Worm (Caenorhabditis elegans) whole organism, L1 larva: ENCODE results near the gene srbc-36.

Experiments used
- C34B4.2 ChIP-seq: sonication (generic microtip); optimal IDR thresholded peaks from 2 replicates; lab custom pipeline; 2017; ENCODE audit warnings: mild to moderate bottlenecking, missing genetic modification characterization, missing compliant biosample characterization
- efl-1 ChIP-seq, 4 experiments: fragments of 150-350 bp; optimal IDR thresholded peaks in 3 of 4; peaks in 1 of 4; 1 replicate in 1 of 4; 2 replicates in 3 of 4; lab custom pipeline; 2014; ENCODE audit warnings: missing biosample characterization in 2 of 4, missing genetic modification characterization in 2 of 4, missing genetic modification reagents in 2 of 4
- nhr-71 ChIP-seq: sonication (generic microtip); optimal IDR thresholded peaks from 2 replicates; lab custom pipeline; 2016; ENCODE audit warnings: mild to moderate bottlenecking, missing genetic modification characterization, moderate library complexity, missing compliant biosample characterization

The srbc-36 gene

ce11 chrV:3445090-3445832, 45.1 kb downstream of the srbc-36 start:
- TF ChIP-seq efl-1 (optimal IDR thresholded peaks at IDR 0.05; lab: Kevin White, UChicago) (no peak), efl-1 (GFP tag; optimal IDR thresholded peaks at IDR 0.05 in 1 of 2; lab: Kevin White, UChicago) (peak in 1 of 2 experiments; percentile 83), C34B4.2 (no peak)
- TF ChIP-seq, all 84 proteins: peak for 1

ce11 chrV:3444777-3445089, 45.6 kb downstream of the srbc-36 start, which contains the start of gene cfz-2:
Gene cfz-2 (minus strand): TSS chrV:3444877.
- TF ChIP-seq efl-1 (optimal IDR thresholded peaks at IDR 0.05; lab: Kevin White, UChicago): no peak
- TF ChIP-seq efl-1 (GFP tag; optimal IDR thresholded peaks at IDR 0.05 in 1 of 2; lab: Kevin White, UChicago): no peak

- no peak for TF ChIP-seq nhr-71 (tag; lab: Kevin White, UChicago)
- TF ChIP-seq efl-1 (optimal IDR thresholded peaks at IDR 0.05; lab: Kevin White, UChicago): no peak
- TF ChIP-seq efl-1 (GFP tag; optimal IDR thresholded peaks at IDR 0.05 in 1 of 2; lab: Kevin White, UChicago): peak in 1 of 2 experiments; percentile 71
Measured at ce11 chrV:3442609-3443008, 47.7 kb downstream of the srbc-36 start.
